Fruit fly (Drosophila melanogaster): ENCODE measurements around the gene CG8353.

dm6 chr2L:8229134-8229533 lies 15.3 kb downstream of the CG8353 start:
- no peak for TF ChIP-seq insv (optimal IDR thresholded peaks at IDR 0.05)
- no peak for TF ChIP-seq psq (optimal IDR thresholded peaks at IDR 0.05)
- no peak for TF ChIP-seq Myc (optimal IDR thresholded peaks at IDR 0.05)
- TF ChIP-seq ttk (optimal IDR thresholded peaks at IDR 0.05): no peak
